Worm (Caenorhabditis elegans) whole organism, L1 larva: ENCODE measurements around the gene tkr-3.
"Not testable (repeated sequence)": the region's sequence is repeated elsewhere in the genome, so short reads cannot be mapped to it uniquely, and the experiment has no call there.

Experiments
- C04F5.9 ChIP-seq: sonication (generic microtip); optimal IDR thresholded peaks from 2 replicates; lab custom pipeline; 2016; ENCODE audit warnings: missing genetic modification characterization, missing compliant biosample characterization
- C16A3.4 ChIP-seq: fragments of 150-350 bp; optimal IDR thresholded peaks from 2 replicates; lab custom pipeline; 2014; ENCODE audit warnings: missing biosample characterization, missing genetic modification characterization
- Y116A8C.19 ChIP-seq: sonication (generic microtip); optimal IDR thresholded peaks from 2 replicates; lab custom pipeline; 2016; ENCODE audit warnings: missing compliant biosample characterization, missing genetic modification characterization, borderline replicate concordance
- aha-1 ChIP-seq: fragments of 150-350 bp; optimal IDR thresholded peaks from 2 replicates; lab custom pipeline; 2014; ENCODE audit warnings: missing biosample characterization, missing genetic modification characterization
- aly-2 ChIP-seq: fragments of 150-350 bp; optimal IDR thresholded peaks from 2 replicates; lab custom pipeline; 2014; ENCODE audit warnings: missing biosample characterization, missing genetic modification characterization
- blmp-1 ChIP-seq: fragments of 150-350 bp; optimal IDR thresholded peaks from 2 replicates; lab custom pipeline; 2014; ENCODE audit warnings: missing biosample characterization, missing genetic modification characterization
- ceh-8 ChIP-seq: fragments of 200-800 bp; sonication (Bioruptor generic); optimal IDR thresholded peaks from 2 replicates; lab custom pipeline; 2018; ENCODE audit warnings: mild to moderate bottlenecking, missing genetic modification characterization, moderate library complexity, missing compliant biosample characterization
- ceh-82 ChIP-seq, 3 experiments: fragments of 150-350 bp in 1 of 3; sonication (generic microtip) in 2 of 3; optimal IDR thresholded peaks; 2 replicates each; lab custom pipeline; 2014 to 2017; ENCODE audit warnings: missing biosample characterization in 3 of 3, missing genetic modification characterization in 3 of 3
- ces-1 ChIP-seq: fragments of 150-350 bp; optimal IDR thresholded peaks from 2 replicates; lab custom pipeline; 2014; ENCODE audit warnings: missing biosample characterization, missing genetic modification reagents, missing genetic modification characterization
- dpl-1 ChIP-seq, 3 experiments: fragments of 150-350 bp in 2 of 3; sonication (generic microtip) in 1 of 3; optimal IDR thresholded peaks; 2 replicates each; lab custom pipeline; 2014 to 2017; ENCODE audit warnings: missing biosample characterization in 3 of 3, missing genetic modification characterization in 3 of 3, missing genetic modification reagents in 3 of 3
- efl-1 ChIP-seq, 4 experiments: fragments of 150-350 bp; optimal IDR thresholded peaks in 3 of 4; peaks in 1 of 4; 1 replicate in 1 of 4; 2 replicates in 3 of 4; lab custom pipeline; 2014; ENCODE audit warnings: missing biosample characterization in 2 of 4, missing genetic modification characterization in 2 of 4, missing genetic modification reagents in 2 of 4
- efl-3 ChIP-seq: fragments of 200-800 bp; sonication (Bioruptor generic); optimal IDR thresholded peaks from 2 replicates; lab custom pipeline; 2018; ENCODE audit warnings: mild to moderate bottlenecking, missing genetic modification characterization, missing compliant biosample characterization
- elt-2 ChIP-seq: sonication (generic microtip); optimal IDR thresholded peaks from 2 replicates; lab custom pipeline; 2016; ENCODE audit warnings: missing genetic modification characterization, mild to moderate bottlenecking, inconsistent platforms, missing compliant biosample characterization, missing genetic modification reagents
- elt-3 ChIP-seq, 6 experiments: fragments of 150-350 bp in 1 of 6; sonication (generic microtip); optimal IDR thresholded peaks; 2 replicates each; lab custom pipeline; 2017 to 2018; ENCODE audit warnings: missing biosample characterization in 6 of 6, missing genetic modification characterization in 6 of 6, inconsistent platforms in 1 of 6
- ets-5 ChIP-seq: fragments of 200-800 bp; sonication (Bioruptor generic); IDR thresholded peaks from 2 replicates; pipeline ENCODE4 v1.3.6; 2022; ENCODE audit warnings: missing genetic modification characterization, missing compliant biosample characterization
- fkh-10 ChIP-seq: sonication (generic microtip); optimal IDR thresholded peaks from 2 replicates; lab custom pipeline; 2017; ENCODE audit warnings: missing biosample characterization, missing genetic modification reagents, missing genetic modification characterization
- fos-1 ChIP-seq: fragments of 150-350 bp; optimal IDR thresholded peaks from 2 replicates; lab custom pipeline; 2014; ENCODE audit warnings: missing biosample characterization, missing genetic modification characterization
- grh-1 ChIP-seq: fragments of 200-800 bp; sonication (Bioruptor generic); IDR thresholded peaks from 2 replicates; pipeline ENCODE4 v1.3.6; 2022; ENCODE audit warnings: missing genetic modification reagents, missing genetic modification characterization, missing compliant biosample characterization
- hlh-4 ChIP-seq: sonication (generic microtip); optimal IDR thresholded peaks from 2 replicates; lab custom pipeline; 2016; ENCODE audit warnings: mild to moderate bottlenecking, missing genetic modification characterization, missing compliant biosample characterization
- hpl-2 ChIP-seq: fragments of 150-350 bp; optimal IDR thresholded peaks from 2 replicates; lab custom pipeline; 2014; ENCODE audit warnings: missing biosample characterization, missing genetic modification reagents, missing genetic modification characterization
- jun-1 ChIP-seq: fragments of 150-350 bp; optimal IDR thresholded peaks from 2 replicates; lab custom pipeline; 2014; ENCODE audit warnings: missing biosample characterization, missing genetic modification reagents, missing genetic modification characterization
- lin-15B ChIP-seq: fragments of 150-350 bp; sonication (generic microtip); optimal IDR thresholded peaks from 3 replicates; lab custom pipeline; 2014; ENCODE audit warnings: missing biosample characterization, missing genetic modification characterization
- lin-35 ChIP-seq, 2 experiments: fragments of 150-350 bp; optimal IDR thresholded peaks; 2 replicates each; lab custom pipeline; 2014; ENCODE audit warnings: missing biosample characterization in 2 of 2, missing genetic modification characterization in 2 of 2, missing genetic modification reagents in 2 of 2
- lir-3 ChIP-seq: sonication (generic microtip); optimal IDR thresholded peaks from 2 replicates; lab custom pipeline; 2016; ENCODE audit warnings: mild to moderate bottlenecking, missing genetic modification characterization, moderate library complexity, missing compliant biosample characterization; ENCODE audit not compliant: poor library complexity
- lsy-2 ChIP-seq, 2 experiments: fragments of 150-350 bp; optimal IDR thresholded peaks; 2 replicates each; lab custom pipeline; 2014; ENCODE audit warnings: missing biosample characterization in 2 of 2, missing genetic modification characterization in 2 of 2
- mef-2 ChIP-seq: fragments of 150-350 bp; optimal IDR thresholded peaks from 2 replicates; lab custom pipeline; 2014; ENCODE audit warnings: missing biosample characterization, missing genetic modification characterization
- nhr-11 ChIP-seq: fragments of 150-350 bp; optimal IDR thresholded peaks from 2 replicates; lab custom pipeline; 2014; ENCODE audit warnings: missing biosample characterization, missing genetic modification characterization
- nhr-12 ChIP-seq: sonication (generic microtip); optimal IDR thresholded peaks from 2 replicates; lab custom pipeline; 2017; ENCODE audit warnings: missing biosample characterization, missing genetic modification characterization
- nhr-20 ChIP-seq: sonication (generic microtip); optimal IDR thresholded peaks from 2 replicates; lab custom pipeline; 2016; ENCODE audit warnings: mild to moderate bottlenecking, missing genetic modification characterization, missing compliant biosample characterization
- nhr-28 ChIP-seq: fragments of 150-350 bp; optimal IDR thresholded peaks from 2 replicates; lab custom pipeline; 2014; ENCODE audit warnings: missing biosample characterization, missing genetic modification characterization
- nhr-47 ChIP-seq: sonication (generic microtip); optimal IDR thresholded peaks from 2 replicates; lab custom pipeline; 2016; ENCODE audit warnings: mild to moderate bottlenecking, missing genetic modification characterization, moderate library complexity, missing compliant biosample characterization
- nhr-71 ChIP-seq: sonication (generic microtip); optimal IDR thresholded peaks from 2 replicates; lab custom pipeline; 2016; ENCODE audit warnings: mild to moderate bottlenecking, missing genetic modification characterization, moderate library complexity, missing compliant biosample characterization
- nhr-77 ChIP-seq: fragments of 150-350 bp; optimal IDR thresholded peaks from 2 replicates; lab custom pipeline; 2014; ENCODE audit warnings: missing biosample characterization, missing genetic modification characterization
- nhr-84 ChIP-seq: sonication (generic microtip); optimal IDR thresholded peaks from 2 replicates; lab custom pipeline; 2017; ENCODE audit warnings: missing biosample characterization, missing genetic modification characterization
- nhr-90 ChIP-seq: sonication (generic microtip); optimal IDR thresholded peaks from 2 replicates; lab custom pipeline; 2016; ENCODE audit warnings: mild to moderate bottlenecking, missing genetic modification characterization, missing compliant biosample characterization; ENCODE audit not compliant: poor library complexity
- pag-3 ChIP-seq: sonication (generic microtip); optimal IDR thresholded peaks from 2 replicates; lab custom pipeline; 2017; ENCODE audit warnings: missing genetic modification characterization, mild to moderate bottlenecking, missing compliant biosample characterization, antibody characterized with exemption, borderline replicate concordance; ENCODE audit not compliant: insufficient read depth
- pqm-1 ChIP-seq: sonication (generic microtip); optimal IDR thresholded peaks from 3 replicates; lab custom pipeline; 2017; ENCODE audit warnings: missing biosample characterization, missing genetic modification characterization
- skn-1 ChIP-seq: fragments of 150-350 bp; optimal IDR thresholded peaks from 2 replicates; lab custom pipeline; 2014; ENCODE audit warnings: missing biosample characterization, missing genetic modification characterization
- sptf-1 ChIP-seq: fragments of 150-350 bp; optimal IDR thresholded peaks from 2 replicates; lab custom pipeline; 2014; ENCODE audit warnings: missing biosample characterization, missing genetic modification characterization
- sup-37 ChIP-seq: fragments of 200-800 bp; sonication (Bioruptor generic); optimal IDR thresholded peaks from 2 replicates; lab custom pipeline; 2018; ENCODE audit warnings: mild to moderate bottlenecking, missing genetic modification characterization, missing compliant biosample characterization
- unc-130 ChIP-seq: fragments of 150-350 bp; optimal IDR thresholded peaks from 2 replicates; lab custom pipeline; 2017; ENCODE audit warnings: missing biosample characterization, missing genetic modification characterization, inconsistent platforms
- unc-30 ChIP-seq: sonication (generic microtip); optimal IDR thresholded peaks from 2 replicates; lab custom pipeline; 2017; ENCODE audit warnings: missing biosample characterization, missing genetic modification characterization
- unc-62 ChIP-seq: fragments of 150-350 bp; optimal IDR thresholded peaks from 2 replicates; lab custom pipeline; 2014; ENCODE audit warnings: missing biosample characterization, missing genetic modification reagents, missing genetic modification characterization
- unc-98 ChIP-seq: fragments of 200-800 bp; sonication (Bioruptor generic); IDR thresholded peaks from 2 replicates; pipeline ENCODE4 v1.3.6; 2022; ENCODE audit warnings: missing genetic modification characterization, missing compliant biosample characterization
- xbp-1 ChIP-seq: sonication (generic microtip); optimal IDR thresholded peaks from 2 replicates; lab custom pipeline; 2016; ENCODE audit warnings: missing genetic modification characterization, missing compliant biosample characterization
- zag-1 ChIP-seq: fragments of 150-350 bp; optimal IDR thresholded peaks from 2 replicates; lab custom pipeline; 2014; ENCODE audit warnings: missing biosample characterization, missing genetic modification characterization
- ztf-11 ChIP-seq, 2 experiments: sonication (generic microtip); optimal IDR thresholded peaks; 2 replicates each; lab custom pipeline; 2016 to 2017; ENCODE audit warnings: missing genetic modification characterization in 2 of 2, missing biosample characterization in 1 of 2, missing compliant biosample characterization in 1 of 2

Gene tkr-3

DNA sequence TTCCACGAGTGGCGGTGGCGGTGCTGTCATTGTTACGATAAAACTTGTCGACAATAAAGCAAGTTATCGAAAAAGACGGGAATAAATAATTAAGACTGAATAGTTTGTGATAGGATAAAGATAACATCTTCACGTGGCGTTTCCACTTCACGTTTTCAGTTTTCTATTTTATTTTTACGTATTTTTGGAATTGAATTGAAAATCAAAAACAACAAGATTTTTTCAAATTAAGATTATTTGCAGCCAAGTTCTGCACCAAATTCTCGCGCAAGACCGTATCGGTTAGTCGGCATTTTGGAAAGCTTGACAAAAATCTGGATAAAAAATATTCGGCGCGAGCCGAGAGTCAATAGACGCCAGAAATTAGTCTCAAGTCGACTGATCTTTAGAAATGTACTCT is 55.0 kb downstream of the tkr-3 start, which contains the start of gene ttbk-2.2:
TSS of gene ttbk-2.2 (minus strand) at position 101 of the 400 bp plus-strand sequence.
- TF ChIP-seq ceh-82, lsy-2, ztf-11 (tag; optimal IDR thresholded peaks at IDR 0.05; lab: Kevin White, UChicago): not testable (repeated sequence)

- not testable (repeated sequence) for TF ChIP-seq unc-98 (GFP tag; lab: Robert Waterston, UW); pqm-1 (tag; lab: Kevin White, UChicago); ets-5 (GFP tag; lab: Robert Waterston, UW)
- TF ChIP-seq, all 84 proteins: peak for 0; not testable (repeated sequence) for 84
These were observed 56.9 kb downstream of the tkr-3 start, which contains the start of gene msp-53 for ce11 chrIV:5064961-5065360. TSS of gene msp-53 (minus strand) at chrIV:5065061.

ce11 chrIV:5063297-5063696 is 58.6 kb downstream of the tkr-3 start:
- TF ChIP-seq unc-130 (tag; lab: Kevin White, UChicago), result no peak
- peak in 1 of 2 experiments; percentile 4 for TF ChIP-seq lin-35 (GFP tag; optimal IDR thresholded peaks at IDR 0.05; lab: Kevin White, UChicago)
- 0 out of 2 replicates have a peak, but pooled peaks have one; percentile 34 for TF ChIP-seq grh-1 (GFP tag; lab: Robert Waterston, UW)
- no peak for TF ChIP-seq C04F5.9 (tag; lab: Kevin White, UChicago)
- TF ChIP-seq aha-1 (tag; lab: Kevin White, UChicago), result no peak
- peak in 1 of 2 experiments; percentile 12 for TF ChIP-seq efl-1 (optimal IDR thresholded peaks at IDR 0.05; lab: Kevin White, UChicago)
- TF ChIP-seq efl-1 (GFP tag; optimal IDR thresholded peaks at IDR 0.05 in 1 of 2; lab: Kevin White, UChicago), result no peak
- peak; percentile 35 for TF ChIP-seq aly-2 (tag; lab: Kevin White, UChicago)
- TF ChIP-seq nhr-71 (tag; lab: Kevin White, UChicago), result peak; percentile 43
- no peak for TF ChIP-seq ztf-11 (tag; optimal IDR thresholded peaks at IDR 0.05; lab: Kevin White, UChicago)
- TF ChIP-seq lin-15B (tag; lab: Kevin White, UChicago), result no peak
- no peak for TF ChIP-seq dpl-1 (GFP tag; optimal IDR thresholded peaks at IDR 0.05; lab: Kevin White, UChicago)
- no peak for TF ChIP-seq nhr-11 (tag; lab: Kevin White, UChicago)
- TF ChIP-seq mef-2 (tag; lab: Kevin White, UChicago), result no peak
- TF ChIP-seq fkh-10 (GFP tag; lab: Kevin White, UChicago), result no peak
- no peak for TF ChIP-seq sptf-1 (tag; lab: Kevin White, UChicago)
- no peak for TF ChIP-seq C16A3.4 (tag; lab: Kevin White, UChicago)
- no peak for TF ChIP-seq skn-1 (tag; lab: Kevin White, UChicago)
- no peak for TF ChIP-seq efl-3 (GFP tag; lab: Kevin White, UChicago)
- TF ChIP-seq pag-3 (tag; lab: Kevin White, UChicago), result no peak
- TF ChIP-seq lir-3, result no peak
- no peak for TF ChIP-seq ceh-8 (GFP tag; lab: Kevin White, UChicago)
- no peak for TF ChIP-seq ces-1 (GFP tag; lab: Kevin White, UChicago)
- no peak for TF ChIP-seq zag-1 (tag; lab: Kevin White, UChicago)
- TF ChIP-seq unc-30 (tag; lab: Kevin White, UChicago), result no peak
- no peak for TF ChIP-seq Y116A8C.19
- no peak for TF ChIP-seq sup-37 (GFP tag; lab: Kevin White, UChicago)
- no peak for TF ChIP-seq nhr-28 (tag; lab: Kevin White, UChicago)
- peak; percentile 18 for TF ChIP-seq fos-1 (tag; lab: Kevin White, UChicago)
- no peak for TF ChIP-seq nhr-84 (tag; lab: Kevin White, UChicago)
- no peak for TF ChIP-seq nhr-77 (tag; lab: Kevin White, UChicago)
- no peak for TF ChIP-seq unc-62 (GFP tag; lab: Kevin White, UChicago)
- TF ChIP-seq nhr-12 (tag; lab: Kevin White, UChicago), result no peak
- peak; percentile 60 for TF ChIP-seq nhr-20
- TF ChIP-seq xbp-1 (tag; lab: Kevin White, UChicago), result peak; percentile 5
- no peak for TF ChIP-seq hlh-4 (tag; lab: Kevin White, UChicago)
- no peak for TF ChIP-seq blmp-1
- TF ChIP-seq jun-1 (tag; lab: Kevin White, UChicago), result no peak
- TF ChIP-seq hpl-2 (GFP tag; lab: Kevin White, UChicago), result no peak
- TF ChIP-seq nhr-90 (tag; lab: Kevin White, UChicago), result peak; percentile 70
- TF ChIP-seq elt-2 (tag; lab: Kevin White, UChicago), result no peak
- TF ChIP-seq nhr-47 (tag; lab: Kevin White, UChicago), result peak; percentile 52
- peak in 1 of 6 experiments; percentile 5 for TF ChIP-seq elt-3 (tag; optimal IDR thresholded peaks at IDR 0.05; lab: Kevin White, UChicago)
- no peak for TF ChIP-seq lsy-2 (tag; optimal IDR thresholded peaks at IDR 0.05; lab: Kevin White, UChicago)
